Fruit fly (Drosophila melanogaster): ENCODE data around the gene Blos2.

Blos2 gene

DNA sequence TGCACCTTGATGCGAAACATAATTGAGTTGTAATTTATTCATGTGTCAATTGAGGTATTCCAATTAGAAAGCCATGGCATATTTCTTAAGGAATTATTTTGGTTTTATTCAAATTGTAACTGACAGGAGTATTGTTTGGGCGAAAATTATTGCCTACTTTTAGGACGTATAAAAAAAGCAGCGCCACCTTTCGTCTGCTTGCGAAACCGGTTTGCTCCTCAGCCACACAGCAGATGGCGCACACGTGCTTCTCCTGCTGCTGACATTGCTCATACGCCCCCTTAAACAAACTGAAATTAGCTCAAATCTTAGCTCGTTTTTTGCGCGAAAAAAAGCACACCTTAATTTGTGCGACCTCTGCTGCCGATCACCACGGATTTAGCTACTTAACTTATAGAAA is 13.5 kb upstream of the Blos2 start (continued):
- TF ChIP-seq hbn (GFP tag; IDR thresholded peaks at IDR 0.05; ENCODE audit: partially characterized antibody) (no peak), HmgD (GFP tag; optimal IDR thresholded peaks at IDR 0.05) (peak; percentile 83), Blimp-1 (GFP tag; optimal IDR thresholded peaks at IDR 0.05) (peak; percentile 31), luna (GFP tag; optimal IDR thresholded peaks at IDR 0.05) (no peak), CG14441 (GFP tag; IDR thresholded peaks at IDR 0.05) (peak; percentile 72), Vsx1 (GFP tag; optimal IDR thresholded peaks at IDR 0.05) (peak; percentile 83), H2.0 (GFP tag; IDR thresholded peaks at IDR 0.05) (peak; percentile 67), Antp (GFP tag; optimal IDR thresholded peaks at IDR 0.05) (peak; percentile 81), Nf-YB (GFP tag; optimal IDR thresholded peaks at IDR 0.05) (no peak), CG4328 (GFP tag; optimal IDR thresholded peaks at IDR 0.05) (peak; percentile 66), CG10431 (GFP tag; optimal IDR thresholded peaks at IDR 0.05) (peak; percentile 70), CG12071 (GFP tag; optimal IDR thresholded peaks at IDR 0.05) (peak; percentile 66), dati (GFP tag; IDR thresholded peaks at IDR 0.05) (peak; percentile 36; the same call in 1 of the 2 replicates), ato (GFP tag; IDR thresholded peaks at IDR 0.05; ENCODE audit: partially characterized antibody) (no peak), CG10654 (GFP tag; optimal IDR thresholded peaks at IDR 0.05) (peak; percentile 45), CG4820 (GFP tag; optimal IDR thresholded peaks at IDR 0.05) (peak; percentile 58), bigmax (GFP tag; optimal IDR thresholded peaks at IDR 0.05) (no peak), TFAM (GFP tag; optimal IDR thresholded peaks at IDR 0.05) (no peak), Sry-β (GFP tag; optimal IDR thresholded peaks at IDR 0.05) (no peak), CG4707 (GFP tag; optimal IDR thresholded peaks at IDR 0.05) (peak; percentile 54), CG9876 (GFP tag; optimal IDR thresholded peaks at IDR 0.05) (peak; percentile 83), zf30C (GFP tag; optimal IDR thresholded peaks at IDR 0.05) (no peak), nau (GFP tag; optimal IDR thresholded peaks at IDR 0.05) (peak; percentile 64), CG14710 (tag; optimal IDR thresholded peaks at IDR 0.05) (peak; percentile 31), CG1792 (GFP tag; optimal IDR thresholded peaks at IDR 0.05) (no peak), Kr (GFP tag; optimal IDR thresholded peaks at IDR 0.05) (no peak), CG12659 (GFP tag; optimal IDR thresholded peaks at IDR 0.05) (peak; percentile 46), CG12299 (tag; optimal IDR thresholded peaks at IDR 0.05) (no peak), wek (GFP tag; optimal IDR thresholded peaks at IDR 0.05) (peak; percentile 65), D19A (tag; optimal IDR thresholded peaks at IDR 0.05) (peak; percentile 42), CG10147 (GFP tag; optimal IDR thresholded peaks at IDR 0.05) (no peak), HLH54F (GFP tag; optimal IDR thresholded peaks at IDR 0.05) (peak; percentile 44), cato (GFP tag; optimal IDR thresholded peaks at IDR 0.05; ENCODE audit: borderline replicate concordance) (no peak), knrl (GFP tag; IDR thresholded peaks at IDR 0.05; ENCODE audit: partially characterized antibody) (peak; percentile 32; the same call in 1 of the 3 replicates), z (GFP tag; IDR thresholded peaks at IDR 0.05) (peak; percentile 43; the same call in 1 of the 3 replicates), CG32767 (GFP tag; IDR thresholded peaks at IDR 0.05) (no peak), Hr3 (GFP tag; optimal IDR thresholded peaks at IDR 0.05) (peak; percentile 76), NC2β (GFP tag; optimal IDR thresholded peaks at IDR 0.05) (peak; percentile 85), ken (GFP tag; IDR thresholded peaks at IDR 0.05) (peak; percentile 80; the same call in 2 of the 3 replicates), vfl (GFP tag; optimal IDR thresholded peaks at IDR 0.05) (peak; percentile 32), Taf1 (GFP tag; IDR thresholded peaks at IDR 0.05) (peak; percentile 64), shn (GFP tag; optimal IDR thresholded peaks at IDR 0.05) (peak; percentile 78), CHES-1-like (GFP tag; optimal IDR thresholded peaks at IDR 0.05) (peak; percentile 30), fd102C (GFP tag; optimal IDR thresholded peaks at IDR 0.05) (peak; percentile 56), fu2 (GFP tag; optimal IDR thresholded peaks at IDR 0.05) (peak; percentile 45), CG3726 (GFP tag; IDR thresholded peaks at IDR 0.05) (no peak), gsb-n (tag; optimal IDR thresholded peaks at IDR 0.05) (peak; percentile 10), pnt (GFP tag; optimal IDR thresholded peaks at IDR 0.05) (peak; percentile 76), Usf (GFP tag; optimal IDR thresholded peaks at IDR 0.05) (peak; percentile 25), Tbp (GFP tag; optimal IDR thresholded peaks at IDR 0.05) (no peak), CG7372 (GFP tag; IDR thresholded peaks at IDR 0.05) (peak; percentile 99)
